Worm (Caenorhabditis elegans) whole organism, L3 larva: Measurements from ENCODE around the gene W08E12.8.

ENCODE experiments used
- pqm-1 ChIP-seq: fragments of 150-350 bp; optimal IDR thresholded peaks from 2 replicates; lab custom pipeline; 2017; ENCODE audit warnings: missing biosample characterization, missing genetic modification characterization, inconsistent platforms
- skn-1 ChIP-seq: fragments of 150-350 bp; optimal IDR thresholded peaks from 2 replicates; lab custom pipeline; 2014; ENCODE audit warnings: missing biosample characterization, missing genetic modification characterization
- ztf-11 ChIP-seq: fragments of 150-350 bp; optimal IDR thresholded peaks from 2 replicates; lab custom pipeline; 2014; ENCODE audit warnings: missing biosample characterization, missing genetic modification characterization

ce11 chrIV:3338176-3338575, 46.0 kb downstream of the W08E12.8 start:
- TF ChIP-seq ztf-11 (tag; lab: Kevin White, UChicago) (no peak), skn-1 (tag; lab: Kevin White, UChicago) (no peak), pqm-1 (tag; lab: Kevin White, UChicago) (no peak)
